Fruit fly (Drosophila melanogaster) whole organism, wandering third instar larva: Measurements from ENCODE around the gene Chchd3.

Experiments used
- Abd-B ChIP-seq: fragments of >200 bp; optimal IDR thresholded peaks from 2 replicates; lab custom pipeline; 2017; ENCODE audit warnings: missing biosample characterization, missing genetic modification characterization
- CG32264 ChIP-seq: fragments of 200-800 bp; sonication (Bioruptor generic); optimal IDR thresholded peaks from 2 replicates; lab custom pipeline; 2016; ENCODE audit warnings: missing biosample characterization, missing genetic modification characterization
- CrebA ChIP-seq: fragments of 200-800 bp; sonication (Bioruptor generic); optimal IDR thresholded peaks from 2 replicates; lab custom pipeline; 2016; ENCODE audit warnings: missing biosample characterization, mild to moderate bottlenecking, missing genetic modification characterization, borderline replicate concordance
- Dfd ChIP-seq: fragments of >200 bp; optimal IDR thresholded peaks from 2 replicates; lab custom pipeline; 2017; ENCODE audit warnings: missing biosample characterization, missing genetic modification characterization
- Dif ChIP-seq: fragments of 200-275, 200-300 bp; sonication (Bioruptor generic); optimal IDR thresholded peaks from 2 replicates; lab custom pipeline; 2018; ENCODE audit warnings: missing biosample characterization, missing genetic modification characterization; ENCODE audit not compliant: partially characterized antibody
- GATAd ChIP-seq: sonication (Bioruptor generic); optimal IDR thresholded peaks from 2 replicates; lab custom pipeline; 2016; ENCODE audit warnings: missing biosample characterization, missing genetic modification characterization
- HLH106 ChIP-seq: fragments of 200-800 bp; optimal IDR thresholded peaks from 3 replicates; lab custom pipeline; 2019; ENCODE audit warnings: missing biosample characterization, mild to moderate bottlenecking, missing genetic modification characterization, moderate library complexity
- Hnf4 ChIP-seq: fragments of 200-800 bp; sonication (Bioruptor generic); optimal IDR thresholded peaks from 2 replicates; lab custom pipeline; 2016; ENCODE audit warnings: missing biosample characterization, mild to moderate bottlenecking, missing genetic modification characterization
- Hr83 ChIP-seq: fragments of 200-300 bp; sonication (Bioruptor generic); optimal IDR thresholded peaks from 2 replicates; lab custom pipeline; 2016; ENCODE audit warnings: missing biosample characterization, mild to moderate bottlenecking, missing genetic modification characterization, moderate library complexity; ENCODE audit not compliant: poor library complexity, severe bottlenecking
- Jra ChIP-seq: sonication (Bioruptor generic); optimal IDR thresholded peaks from 2 replicates; lab custom pipeline; 2016; ENCODE audit warnings: missing biosample characterization, missing genetic modification characterization
- Mio ChIP-seq: sonication (Bioruptor generic); optimal IDR thresholded peaks from 2 replicates; lab custom pipeline; 2016; ENCODE audit warnings: missing biosample characterization, missing genetic modification characterization
- N ChIP-seq: fragments of >200 bp; optimal IDR thresholded peaks from 2 replicates; lab custom pipeline; 2018; ENCODE audit warnings: missing biosample characterization, missing external identifiers, missing genetic modification characterization
- OdsH ChIP-seq: fragments of 200-800 bp; sonication (Bioruptor generic); optimal IDR thresholded peaks from 2 replicates; lab custom pipeline; 2016; ENCODE audit warnings: missing biosample characterization, mild to moderate bottlenecking, missing genetic modification characterization
- Rel ChIP-seq, 2 experiments: fragments of 200-800 bp; sonication (Bioruptor generic) in 1 of 2; optimal IDR thresholded peaks; 2 replicates in 1 of 2; 3 replicates in 1 of 2; lab custom pipeline; 2016 to 2019; ENCODE audit warnings: mild to moderate bottlenecking in 2 of 2, missing biosample characterization in 2 of 2, missing genetic modification characterization in 2 of 2, moderate library complexity in 1 of 2
- Sp1 ChIP-seq: fragments of 200-800 bp; sonication (Bioruptor generic); optimal IDR thresholded peaks from 3 replicates; lab custom pipeline; 2019; ENCODE audit warnings: missing biosample characterization, mild to moderate bottlenecking, missing genetic modification characterization, moderate library complexity
- Vsx2 ChIP-seq: fragments of 200-300, 225-300 bp; sonication (Bioruptor generic); optimal IDR thresholded peaks from 2 replicates; lab custom pipeline; 2018; ENCODE audit warnings: missing biosample characterization, missing genetic modification characterization; ENCODE audit not compliant: partially characterized antibody
- br ChIP-seq: fragments of 200-800 bp; sonication (Bioruptor generic); optimal IDR thresholded peaks from 2 replicates; lab custom pipeline; 2016; ENCODE audit warnings: missing biosample characterization, missing genetic modification characterization
- brk ChIP-seq: fragments of 200-800 bp; sonication (Bioruptor generic); optimal IDR thresholded peaks from 2 replicates; lab custom pipeline; 2016; ENCODE audit warnings: missing biosample characterization, mild to moderate bottlenecking, missing genetic modification characterization
- dmrt93B ChIP-seq: fragments of 200-800 bp; sonication (Bioruptor generic); optimal IDR thresholded peaks from 2 replicates; lab custom pipeline; 2018; ENCODE audit warnings: missing biosample characterization, mild to moderate bottlenecking, missing genetic modification characterization
- dsf ChIP-seq: sonication (Bioruptor generic); optimal IDR thresholded peaks from 2 replicates; lab custom pipeline; 2016; ENCODE audit warnings: missing biosample characterization, missing genetic modification characterization, borderline replicate concordance
- ey ChIP-seq: fragments of 200-800 bp; sonication (Bioruptor generic); optimal IDR thresholded peaks from 2 replicates; lab custom pipeline; 2016; ENCODE audit warnings: missing biosample characterization, missing genetic modification characterization
- fru ChIP-seq: fragments of 200-800 bp; sonication (Bioruptor generic); optimal IDR thresholded peaks from 3 replicates; lab custom pipeline; 2016; ENCODE audit warnings: missing biosample characterization, mild to moderate bottlenecking, missing genetic modification characterization
- h ChIP-seq: fragments of 200-800 bp; sonication (Bioruptor generic); optimal IDR thresholded peaks from 3 replicates; lab custom pipeline; 2016; ENCODE audit warnings: missing biosample characterization, mild to moderate bottlenecking, missing genetic modification characterization
- jim ChIP-seq: fragments of 175-275, 200-325 bp; sonication (Bioruptor generic); optimal IDR thresholded peaks from 2 replicates; lab custom pipeline; 2016; ENCODE audit warnings: missing biosample characterization, mild to moderate bottlenecking, missing genetic modification characterization
- pan ChIP-seq: fragments of >200 bp; optimal IDR thresholded peaks from 2 replicates; lab custom pipeline; 2017
- sage ChIP-seq: fragments of 200-800 bp; sonication (Bioruptor generic); optimal IDR thresholded peaks from 2 replicates; lab custom pipeline; 2016; ENCODE audit warnings: missing biosample characterization, mild to moderate bottlenecking, missing genetic modification characterization
- sv ChIP-seq: fragments of 200-800 bp; sonication (Bioruptor generic); optimal IDR thresholded peaks from 3 replicates; lab custom pipeline; 2016; ENCODE audit warnings: missing biosample characterization, missing genetic modification characterization
- tai ChIP-seq: sonication (Bioruptor generic); optimal IDR thresholded peaks from 2 replicates; lab custom pipeline; 2016; ENCODE audit warnings: missing biosample characterization, missing genetic modification characterization
- usp ChIP-seq: fragments of >200 bp; optimal IDR thresholded peaks from 2 replicates; lab custom pipeline; 2017; ENCODE audit warnings: missing biosample characterization, missing genetic modification characterization

Chchd3 gene

DNA sequence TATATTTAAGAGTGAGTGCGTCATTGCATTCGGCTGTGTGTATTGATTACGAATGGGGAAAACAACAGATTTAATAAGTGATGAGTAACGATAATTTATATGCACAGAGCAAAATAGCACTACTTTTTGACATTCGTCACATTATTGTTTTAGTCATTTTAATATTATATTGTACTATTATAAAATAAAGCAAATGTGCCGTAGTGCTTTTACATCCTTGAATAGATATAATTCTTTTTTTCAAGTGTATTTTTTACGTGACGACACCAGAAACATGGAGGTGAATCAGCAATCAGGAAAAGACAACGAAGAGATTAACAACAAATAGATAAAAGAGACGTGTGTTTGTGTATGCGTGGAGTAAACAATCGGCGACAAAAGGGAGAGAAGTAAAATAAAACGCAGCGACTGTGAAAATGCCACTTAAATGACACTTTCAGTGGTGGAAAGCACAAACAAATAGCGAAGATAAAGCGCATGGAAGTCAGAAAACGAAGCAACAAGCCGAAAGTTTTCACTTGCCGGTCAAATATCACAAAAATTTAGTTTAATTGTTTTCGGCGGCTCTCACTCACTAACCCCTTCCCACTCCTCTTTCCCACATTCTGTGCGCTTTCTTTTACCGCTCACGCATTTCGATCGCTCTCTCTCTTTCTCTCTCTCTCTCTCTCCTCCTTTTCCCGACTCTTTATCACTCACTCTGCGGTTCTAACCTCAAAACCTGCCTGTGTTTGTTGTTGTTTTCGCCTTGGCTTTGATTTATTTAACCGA, 5.5 kb upstream of the Chchd3 start (continued):
- peak; percentile 72 for TF ChIP-seq dmrt93B (GFP tag; lab: Kevin White, UChicago)
- TF ChIP-seq usp (GFP tag; lab: Kevin White, UChicago): no peak
- TF ChIP-seq pan (lab: Kevin White, UChicago): no peak
- TF ChIP-seq tai (GFP tag; lab: Kevin White, UChicago): peak; percentile 50
- TF ChIP-seq Sp1 (GFP tag; lab: Kevin White, UChicago): peak; percentile 90
- TF ChIP-seq, all 38 proteins: peak for 22

- no peak for TF ChIP-seq sv
- TF ChIP-seq N: no peak
- TF ChIP-seq Mio (GFP tag; lab: Kevin White, UChicago): no peak
These were observed 5.1 kb downstream of the Chchd3 start, which contains the start of gene Alp4 for dm6 chr3R:31048629-31049028. Gene Alp4 (plus strand): TSS chr3R:31048929.

- TF ChIP-seq ey (GFP tag; lab: Kevin White, UChicago) (no peak), CrebA (no peak), sage (no peak), tai (GFP tag; lab: Kevin White, UChicago) (no peak), Dfd (GFP tag; lab: Kevin White, UChicago) (no peak), usp (GFP tag; lab: Kevin White, UChicago) (no peak), Dif (GFP tag; lab: Kevin White, UChicago) (no peak), jim (no peak), OdsH (GFP tag; lab: Kevin White, UChicago) (no peak), GATAd (GFP tag; lab: Kevin White, UChicago) (no peak), dmrt93B (GFP tag; lab: Kevin White, UChicago) (no peak), Hr83 (no peak), CG32264 (no peak), sv (no peak), Hnf4 (GFP tag; lab: Kevin White, UChicago) (no peak), Vsx2 (GFP tag; lab: Kevin White, UChicago) (no peak), Jra (GFP tag; lab: Kevin White, UChicago) (no peak), Abd-B (GFP tag; lab: Kevin White, UChicago) (no peak)
These were observed 8.7 kb downstream of the Chchd3 start, which contains the start of gene CG33920 for dm6 chr3R:31045005-31045404. Gene CG33920 (minus strand): TSS chr3R:31045105.

DNA sequence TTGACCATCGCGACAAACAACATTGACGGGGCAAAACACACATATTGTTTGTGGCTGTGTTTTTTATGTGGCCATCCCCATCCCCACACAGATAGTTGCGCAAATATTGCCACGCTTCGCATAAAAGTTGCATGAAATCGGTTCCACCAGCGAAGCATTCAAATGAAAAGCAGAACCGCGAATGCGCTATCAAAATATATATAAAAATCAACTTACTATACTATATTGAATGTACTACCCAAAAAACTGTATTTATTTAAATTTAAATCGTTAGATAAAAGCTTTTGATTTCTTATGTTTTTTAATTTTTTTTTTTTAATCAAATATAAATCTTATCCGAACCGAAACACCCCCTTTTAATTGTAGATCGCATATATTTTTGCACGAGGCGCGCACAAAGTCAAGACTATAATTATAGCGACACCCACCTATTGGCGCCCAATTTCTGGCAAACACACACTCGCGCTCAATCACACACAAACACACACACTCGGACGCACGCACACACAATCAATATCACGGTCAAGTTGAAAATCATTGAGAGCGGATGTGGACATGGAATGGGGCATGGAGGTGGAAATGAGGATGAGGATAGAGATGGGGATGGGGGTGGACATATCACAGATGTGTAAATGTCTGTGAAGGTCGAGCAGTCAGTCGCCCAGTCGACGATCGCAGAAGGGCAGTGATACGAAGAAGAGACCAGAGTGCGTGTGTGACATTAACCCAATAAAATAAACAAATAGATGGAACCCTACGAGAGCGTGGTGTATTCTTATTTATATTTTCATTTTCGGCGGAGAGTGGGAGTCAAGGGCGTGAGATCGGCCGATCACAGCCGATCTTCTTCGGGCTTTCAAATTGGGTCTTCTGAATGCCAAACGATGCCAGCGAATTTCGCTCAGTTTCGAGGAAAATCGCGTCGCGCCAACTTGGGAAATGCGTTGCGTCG, 15.0 kb downstream of the Chchd3 start, which contains the start of gene CanA1:
CanA1 (plus strand) TSS at position 902 of the 952 bp plus-strand sequence.
- TF ChIP-seq OdsH (GFP tag; lab: Kevin White, UChicago) (no peak), sage (no peak), Hr83 (no peak), h (GFP tag; lab: Kevin White, UChicago) (no peak), dsf (GFP tag; lab: Kevin White, UChicago) (no peak), br (GFP tag; lab: Kevin White, UChicago) (no peak), Rel (GFP tag; optimal IDR thresholded peaks at IDR 0.05; lab: Kevin White, UChicago) (no peak), Rel (tag; optimal IDR thresholded peaks at IDR 0.05; lab: Kevin White, UChicago) (no peak), HLH106 (tag; lab: Kevin White, UChicago) (no peak)

dm6 chr3R:31035046-31035445, 18.7 kb downstream of the Chchd3 start, which contains the start of gene CG33773:
Gene CG33773 (plus strand): TSS chr3R:31035346.
- TF ChIP-seq brk (GFP tag; lab: Kevin White, UChicago): no peak
- TF ChIP-seq Mio (GFP tag; lab: Kevin White, UChicago): no peak
- TF ChIP-seq Hr83: no peak
- TF ChIP-seq fru (GFP tag; lab: Kevin White, UChicago): no peak
- TF ChIP-seq CG32264: no peak
- TF ChIP-seq Sp1 (GFP tag; lab: Kevin White, UChicago): no peak
- no peak for TF ChIP-seq Dif (GFP tag; lab: Kevin White, UChicago)
- no peak for TF ChIP-seq tai (GFP tag; lab: Kevin White, UChicago)
- TF ChIP-seq br (GFP tag; lab: Kevin White, UChicago): no peak
